Worm (Caenorhabditis elegans) whole organism, young adult: Measurements from ENCODE around the gene srt-22.

ENCODE experiments used
- K11D2.4 ChIP-seq: fragments of 200-800 bp; sonication (Bioruptor generic); IDR thresholded peaks from 2 replicates; pipeline ENCODE4 v1.3.6; 2022; ENCODE audit warnings: missing genetic modification reagents, missing genetic modification characterization, missing compliant biosample characterization
- Y79H2A.3 ChIP-seq: fragments of 200-800 bp; sonication (Bioruptor generic); conservative IDR thresholded peaks from 2 replicates; pipeline ENCODE4 v1.3.6; 2022; ENCODE audit warnings: missing genetic modification reagents, missing genetic modification characterization, missing compliant biosample characterization
- chd-7 ChIP-seq: sonication (generic microtip); optimal IDR thresholded peaks from 2 replicates; lab custom pipeline; 2016; ENCODE audit warnings: mild to moderate bottlenecking, missing genetic modification characterization, moderate library complexity, missing compliant biosample characterization
- lin-35 ChIP-seq, 3 experiments: fragments of 150-350 bp in 2 of 3; sonication (generic microtip) in 1 of 3; optimal IDR thresholded peaks; 2 replicates each; lab custom pipeline; 2014 to 2018; ENCODE audit warnings: missing biosample characterization in 3 of 3, missing genetic modification characterization in 3 of 3, missing genetic modification reagents in 3 of 3
- lin-40 ChIP-seq: sonication (generic microtip); optimal IDR thresholded peaks from 2 replicates; lab custom pipeline; 2016; ENCODE audit warnings: missing genetic modification characterization, mild to moderate bottlenecking, missing compliant biosample characterization, missing genotype, missing genetic modification reagents
- nfyb-1 ChIP-seq: fragments of 200-800 bp; sonication (Bioruptor generic); IDR thresholded peaks from 2 replicates; pipeline ENCODE4 v1.3.6; 2022; ENCODE audit warnings: missing genetic modification reagents, missing genetic modification characterization, missing compliant biosample characterization
- pha-4 ChIP-seq: fragments of 150-350 bp; sonication (generic microtip); optimal IDR thresholded peaks from 2 replicates; lab custom pipeline; 2014; ENCODE audit warnings: missing biosample characterization, missing genetic modification reagents, missing genetic modification characterization
- rpc-1 ChIP-seq, 2 experiments: fragments of 150-350 bp in 1 of 2; sonication (generic microtip) in 1 of 2; optimal IDR thresholded peaks; 2 replicates each; lab custom pipeline; 2014 to 2018; ENCODE audit warnings: missing biosample characterization in 1 of 2, missing genetic modification characterization in 1 of 2, missing genetic modification reagents in 1 of 2, missing genotype in 1 of 2
- snpc-1.1 ChIP-seq: sonication (generic microtip); optimal IDR thresholded peaks from 2 replicates; lab custom pipeline; 2017; ENCODE audit warnings: missing genetic modification characterization, mild to moderate bottlenecking, missing compliant biosample characterization, antibody characterized with exemption, moderate library complexity, missing genotype, missing genetic modification reagents; ENCODE audit not compliant: insufficient read depth
- snpc-4 ChIP-seq, 5 experiments: fragments of 150-350 bp in 1 of 5; sonication (generic microtip) in 4 of 5; optimal IDR thresholded peaks; 2 replicates each; lab custom pipeline; 2014 to 2018; ENCODE audit warnings: missing genetic modification characterization in 5 of 5, missing biosample characterization in 3 of 5, antibody characterized with exemption in 2 of 5, mild to moderate bottlenecking in 2 of 5, missing compliant biosample characterization in 2 of 5, missing genotype in 2 of 5, moderate library complexity in 2 of 5, missing genetic modification reagents in 1 of 5

DNA sequence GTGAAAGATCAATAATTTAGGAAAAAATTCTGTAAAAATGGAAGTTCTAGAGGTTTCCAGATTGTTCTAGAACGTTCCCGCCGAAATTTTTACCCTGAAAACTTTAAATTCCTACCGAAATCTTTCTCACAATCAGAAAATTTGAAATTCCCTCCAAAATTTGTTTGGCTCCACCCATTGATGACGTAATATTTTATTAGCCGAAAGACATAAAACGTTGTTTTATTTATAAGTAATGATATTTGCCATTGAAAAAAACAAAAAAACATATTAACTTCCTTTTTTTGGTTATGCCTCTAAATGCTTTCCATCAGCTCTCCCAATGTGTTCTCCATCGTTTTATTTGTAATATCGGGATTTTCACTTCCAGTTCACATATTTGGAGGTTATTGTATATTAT lies 14.6 kb upstream of the srt-22 start, which contains the start of gene srh-295:
- TF ChIP-seq nfyb-1 (GFP tag; lab: Robert Waterston, UW) (no peak), snpc-1.1 (tag; lab: Kevin White, UChicago) (no peak), rpc-1 (optimal IDR thresholded peaks at IDR 0.05; lab: Kevin White, UChicago) (no peak), rpc-1 (tag; optimal IDR thresholded peaks at IDR 0.05; lab: Kevin White, UChicago) (no peak), pha-4 (no peak), lin-40 (tag; lab: Kevin White, UChicago) (no peak), Y79H2A.3 (GFP tag; lab: Robert Waterston, UW) (no peak), lin-35 (GFP tag; optimal IDR thresholded peaks at IDR 0.05; lab: Kevin White, UChicago) (no peak), snpc-4 (GFP tag; optimal IDR thresholded peaks at IDR 0.05; lab: Kevin White, UChicago) (no peak), snpc-4 (tag; optimal IDR thresholded peaks at IDR 0.05; lab: Kevin White, UChicago) (no peak), chd-7 (tag; lab: Kevin White, UChicago) (no peak), K11D2.4 (no peak)
